Worm (Caenorhabditis elegans): ENCODE results near the gene fbxb-25.

- TF ChIP-seq ceh-31 (tag; optimal IDR thresholded peaks at IDR 0.05) (no peak), eyg-1 (tag; optimal IDR thresholded peaks at IDR 0.05) (no peak), sdc-2 (tag; optimal IDR thresholded peaks at IDR 0.05) (no peak), nfya-1 (tag; optimal IDR thresholded peaks at IDR 0.05) (no peak), pqm-1 (tag; optimal IDR thresholded peaks at IDR 0.05) (no peak), dve-1 (tag; optimal IDR thresholded peaks at IDR 0.05) (no peak), Y22D7AL.16 (tag; optimal IDR thresholded peaks at IDR 0.05) (no peak), unc-86 (tag; optimal IDR thresholded peaks at IDR 0.05) (no peak), C08G9.2 (tag; optimal IDR thresholded peaks at IDR 0.05) (no peak)
Observed at ce11 chrII:1676088-1676487, 7.8 kb upstream of the fbxb-25 start, which contains the start of gene fbxb-17.

All from whole organism, late embryonic.